Worm (Caenorhabditis elegans) whole organism, young adult: ENCODE data around the gene irg-7.
A peak's percentile ranks its signal among the peaks of the same experiment; 100 is the strongest.

ENCODE experiments used
- C06A6.2 ChIP-seq: fragments of 200-800 bp; sonication (Bioruptor generic); conservative IDR thresholded peaks from 2 replicates; pipeline ENCODE4 v1.3.6; 2022; ENCODE audit warnings: missing genetic modification characterization, missing compliant biosample characterization
- C17E4.6 ChIP-seq: fragments of 200-800 bp; sonication (Bioruptor generic); IDR thresholded peaks from 2 replicates; pipeline ENCODE4 v1.3.6; 2022; ENCODE audit warnings: missing genetic modification reagents, missing genetic modification characterization, missing compliant biosample characterization
- F39B2.1 ChIP-seq: fragments of 200-800 bp; sonication (Bioruptor generic); IDR thresholded peaks from 2 replicates; pipeline ENCODE4 v1.3.6; 2022; ENCODE audit warnings: missing genetic modification reagents, missing genetic modification characterization, missing compliant biosample characterization
- F57A8.1 ChIP-seq: fragments of 200-800 bp; sonication (Bioruptor generic); optimal IDR thresholded peaks from 2 replicates; lab custom pipeline; 2018; ENCODE audit warnings: mild to moderate bottlenecking, missing genetic modification characterization, moderate library complexity, missing compliant biosample characterization
- K12H6.12 ChIP-seq: fragments of 200-800 bp; sonication (Bioruptor generic); optimal IDR thresholded peaks from 2 replicates; lab custom pipeline; 2018; ENCODE audit warnings: mild to moderate bottlenecking, missing genetic modification characterization, missing compliant biosample characterization
- T26A5.8 ChIP-seq: sonication (generic microtip); optimal IDR thresholded peaks from 2 replicates; lab custom pipeline; 2016; ENCODE audit warnings: missing genetic modification characterization, missing compliant biosample characterization
- Y79H2A.3 ChIP-seq: fragments of 200-800 bp; sonication (Bioruptor generic); conservative IDR thresholded peaks from 2 replicates; pipeline ENCODE4 v1.3.6; 2022; ENCODE audit warnings: missing genetic modification reagents, missing genetic modification characterization, missing compliant biosample characterization
- ZK185.1 ChIP-seq: sonication (generic microtip); optimal IDR thresholded peaks from 2 replicates; lab custom pipeline; 2016; ENCODE audit warnings: mild to moderate bottlenecking, missing genetic modification characterization, missing compliant biosample characterization; ENCODE audit not compliant: poor library complexity, severe bottlenecking
- aptf-3 ChIP-seq: fragments of 200-800 bp; sonication (Bioruptor generic); IDR thresholded peaks from 2 replicates; pipeline ENCODE4 v1.3.6; 2022; ENCODE audit warnings: missing genetic modification characterization, missing compliant biosample characterization
- athp-1 ChIP-seq: sonication (generic microtip); optimal IDR thresholded peaks from 2 replicates; lab custom pipeline; 2017; ENCODE audit warnings: mild to moderate bottlenecking, missing genetic modification characterization, missing compliant biosample characterization
- attf-3 ChIP-seq: fragments of 200-800 bp; sonication (Bioruptor generic); conservative IDR thresholded peaks from 2 replicates; pipeline ENCODE4 v1.3.6; 2022; ENCODE audit warnings: missing genetic modification reagents, missing genetic modification characterization, missing compliant biosample characterization
- bed-1 ChIP-seq: fragments of 200-800 bp; sonication (Bioruptor generic); IDR thresholded peaks from 2 replicates; pipeline ENCODE4 v1.3.6; 2022; ENCODE audit warnings: missing genetic modification reagents, missing genetic modification characterization, missing compliant biosample characterization
- chd-7 ChIP-seq: sonication (generic microtip); optimal IDR thresholded peaks from 2 replicates; lab custom pipeline; 2016; ENCODE audit warnings: mild to moderate bottlenecking, missing genetic modification characterization, moderate library complexity, missing compliant biosample characterization
- dox-1 ChIP-seq: fragments of 200-800 bp; sonication (Bioruptor generic); IDR thresholded peaks from 2 replicates; pipeline ENCODE4 v1.3.6; 2022; ENCODE audit warnings: missing genetic modification reagents, missing genetic modification characterization, missing compliant biosample characterization
- egl-18 ChIP-seq: fragments of 200-800 bp; sonication (Bioruptor generic); IDR thresholded peaks from 2 replicates; pipeline ENCODE4 v1.3.6; 2022; ENCODE audit warnings: missing genetic modification reagents, missing genetic modification characterization, missing compliant biosample characterization
- egl-44 ChIP-seq: fragments of 200-800 bp; sonication (Bioruptor generic); IDR thresholded peaks from 2 replicates; pipeline ENCODE4 v1.3.6; 2022; ENCODE audit warnings: missing genetic modification reagents, missing genetic modification characterization, missing compliant biosample characterization
- ets-4 ChIP-seq: fragments of 200-800 bp; sonication (Bioruptor generic); optimal IDR thresholded peaks from 2 replicates; lab custom pipeline; 2018; ENCODE audit warnings: mild to moderate bottlenecking, missing genetic modification characterization, missing compliant biosample characterization
- gei-17 ChIP-seq: fragments of 200-800 bp; sonication (Bioruptor generic); optimal IDR thresholded peaks from 2 replicates; lab custom pipeline; 2018; ENCODE audit warnings: mild to moderate bottlenecking, missing genetic modification characterization, missing compliant biosample characterization
- hlh-12 ChIP-seq: sonication (generic microtip); optimal IDR thresholded peaks from 2 replicates; lab custom pipeline; 2016; ENCODE audit warnings: missing genetic modification characterization, missing compliant biosample characterization
- lag-1 ChIP-seq: fragments of 200-800 bp; sonication (Bioruptor generic); IDR thresholded peaks from 2 replicates; pipeline ENCODE4 v1.3.6; 2022; ENCODE audit warnings: missing genetic modification reagents, missing genetic modification characterization, missing compliant biosample characterization
- let-526 ChIP-seq: fragments of 200-800 bp; sonication (Bioruptor generic); IDR thresholded peaks from 2 replicates; pipeline ENCODE4 v1.3.6; 2022; ENCODE audit warnings: missing genetic modification reagents, missing genetic modification characterization, missing compliant biosample characterization
- lin-26 ChIP-seq: fragments of 200-800 bp; sonication (Bioruptor generic); IDR thresholded peaks from 2 replicates; pipeline ENCODE4 v1.3.6; 2022; ENCODE audit warnings: missing genetic modification reagents, missing genetic modification characterization, missing compliant biosample characterization
- lin-35 ChIP-seq, 3 experiments: fragments of 150-350 bp in 2 of 3; sonication (generic microtip) in 1 of 3; optimal IDR thresholded peaks; 2 replicates each; lab custom pipeline; 2014 to 2018; ENCODE audit warnings: missing biosample characterization in 3 of 3, missing genetic modification characterization in 3 of 3, missing genetic modification reagents in 3 of 3
- lin-54 ChIP-seq: fragments of 200-800 bp; sonication (Bioruptor generic); optimal IDR thresholded peaks from 2 replicates; lab custom pipeline; 2018; ENCODE audit warnings: mild to moderate bottlenecking, missing genetic modification characterization, missing compliant biosample characterization
- madf-10 ChIP-seq: sonication (generic microtip); optimal IDR thresholded peaks from 2 replicates; lab custom pipeline; 2016; ENCODE audit warnings: mild to moderate bottlenecking, missing genetic modification characterization, missing compliant biosample characterization
- madf-6 ChIP-seq: fragments of 200-800 bp; sonication (Bioruptor generic); IDR thresholded peaks from 2 replicates; pipeline ENCODE4 v1.3.6; 2022; ENCODE audit warnings: missing genetic modification reagents, missing genetic modification characterization, missing compliant biosample characterization
- madf-8 ChIP-seq: fragments of 200-800 bp; sonication (Bioruptor generic); conservative IDR thresholded peaks from 2 replicates; pipeline ENCODE4 v1.3.6; 2022; ENCODE audit warnings: missing genetic modification reagents, missing genetic modification characterization, missing compliant biosample characterization
- mel-28 ChIP-seq: sonication (generic microtip); optimal IDR thresholded peaks from 2 replicates; lab custom pipeline; 2016; ENCODE audit warnings: borderline replicate concordance, mild to moderate bottlenecking, missing genetic modification characterization, missing compliant biosample characterization
- nhr-80 ChIP-seq: sonication (generic microtip); optimal IDR thresholded peaks from 2 replicates; lab custom pipeline; 2016; ENCODE audit warnings: missing genetic modification characterization, missing compliant biosample characterization
- nhr-90 ChIP-seq: sonication (generic microtip); optimal IDR thresholded peaks from 2 replicates; lab custom pipeline; 2016; ENCODE audit warnings: missing genotype, mild to moderate bottlenecking, missing genetic modification characterization, missing compliant biosample characterization
- repo-1 ChIP-seq: sonication (generic microtip); optimal IDR thresholded peaks from 2 replicates; lab custom pipeline; 2017; ENCODE audit warnings: mild to moderate bottlenecking, missing genetic modification characterization, missing compliant biosample characterization
- rpc-1 ChIP-seq, 2 experiments: fragments of 150-350 bp in 1 of 2; sonication (generic microtip) in 1 of 2; optimal IDR thresholded peaks; 2 replicates each; lab custom pipeline; 2014 to 2018; ENCODE audit warnings: missing biosample characterization in 1 of 2, missing genetic modification characterization in 1 of 2, missing genetic modification reagents in 1 of 2, missing genotype in 1 of 2
- sdz-38 ChIP-seq: sonication (generic microtip); optimal IDR thresholded peaks from 2 replicates; lab custom pipeline; 2016; ENCODE audit warnings: missing genotype, missing genetic modification characterization, missing compliant biosample characterization
- snpc-1.1 ChIP-seq: sonication (generic microtip); optimal IDR thresholded peaks from 2 replicates; lab custom pipeline; 2017; ENCODE audit warnings: missing genetic modification characterization, mild to moderate bottlenecking, missing compliant biosample characterization, antibody characterized with exemption, moderate library complexity, missing genotype, missing genetic modification reagents; ENCODE audit not compliant: insufficient read depth
- snpc-3.4 ChIP-seq: sonication (generic microtip); optimal IDR thresholded peaks from 2 replicates; lab custom pipeline; 2017; ENCODE audit warnings: missing genetic modification characterization, mild to moderate bottlenecking, missing compliant biosample characterization, antibody characterized with exemption, moderate library complexity, missing genotype, missing genetic modification reagents
- sptf-2 ChIP-seq: fragments of 200-800 bp; sonication (Bioruptor generic); optimal IDR thresholded peaks from 2 replicates; lab custom pipeline; 2018; ENCODE audit warnings: mild to moderate bottlenecking, missing genetic modification characterization, missing compliant biosample characterization
- tbx-9 ChIP-seq: sonication (generic microtip); optimal IDR thresholded peaks from 2 replicates; lab custom pipeline; 2016; ENCODE audit warnings: borderline replicate concordance, missing genetic modification characterization, inconsistent platforms, missing compliant biosample characterization
- tlf-1 ChIP-seq: fragments of 200-800 bp; sonication (Bioruptor generic); optimal IDR thresholded peaks from 2 replicates; lab custom pipeline; 2018; ENCODE audit warnings: mild to moderate bottlenecking, missing genetic modification characterization, missing compliant biosample characterization
- zfh-2 ChIP-seq: fragments of 200-800 bp; sonication (Bioruptor generic); conservative IDR thresholded peaks from 2 replicates; pipeline ENCODE4 v1.3.6; 2022; ENCODE audit warnings: missing genetic modification reagents, missing genetic modification characterization, missing compliant biosample characterization
- ztf-18 ChIP-seq: sonication (generic microtip); optimal IDR thresholded peaks from 2 replicates; lab custom pipeline; 2016; ENCODE audit warnings: missing genotype, mild to moderate bottlenecking, missing genetic modification characterization, missing compliant biosample characterization
- ztf-26 ChIP-seq: sonication (generic microtip); optimal IDR thresholded peaks from 2 replicates; lab custom pipeline; 2017; ENCODE audit warnings: missing genetic modification characterization, missing compliant biosample characterization

irg-7 gene

DNA sequence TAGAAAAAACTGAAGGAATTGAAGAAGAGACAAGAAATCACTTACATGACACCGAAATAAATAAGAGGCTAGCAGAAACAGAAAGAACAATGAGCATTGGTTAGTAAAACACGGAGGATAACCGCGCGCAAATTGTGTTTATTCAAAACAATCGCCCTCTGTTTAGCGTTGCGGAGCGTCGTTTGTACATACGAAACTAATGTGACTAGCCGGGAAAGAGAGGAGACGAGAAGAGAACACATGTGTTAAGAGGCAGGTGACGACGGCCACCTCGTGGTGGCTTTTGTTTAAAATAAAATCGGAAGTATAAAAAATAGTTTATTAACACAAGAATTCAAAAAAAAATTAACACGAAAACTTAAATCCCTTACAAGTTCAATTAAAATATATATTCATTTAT lies 2.4 kb upstream of the irg-7 start, which contains the start of gene F40F4.7 (continued):
- TF ChIP-seq ztf-18 (tag; lab: Kevin White, UChicago) (no peak), ztf-26 (tag; lab: Kevin White, UChicago) (no peak), madf-10 (tag; lab: Kevin White, UChicago) (peak; percentile 3), lin-35 (GFP tag; optimal IDR thresholded peaks at IDR 0.05; lab: Kevin White, UChicago) (no peak), lin-26 (GFP tag; lab: Robert Waterston, UW) (no peak), hlh-12 (tag; lab: Kevin White, UChicago) (no peak), attf-3 (peak; percentile 91), rpc-1 (optimal IDR thresholded peaks at IDR 0.05; lab: Kevin White, UChicago) (no peak), rpc-1 (tag; optimal IDR thresholded peaks at IDR 0.05; lab: Kevin White, UChicago) (no peak)

ce11 chrX:3244402-3244801 lies 966 bp upstream of the irg-7 start:
- TF ChIP-seq nhr-80 (tag; lab: Kevin White, UChicago): peak; percentile 18
- TF ChIP-seq bed-1 (GFP tag; lab: Robert Waterston, UW): no peak
- no peak for TF ChIP-seq K12H6.12 (tag; lab: Kevin White, UChicago)

ce11 chrX:3235358-3235816 lies 8.0 kb downstream of the irg-7 start, which contains the start of gene F28B4.3:
Gene F28B4.3 (minus strand): TSS chrX:3235408.
- TF ChIP-seq tbx-9 (tag; lab: Kevin White, UChicago): no peak
- TF ChIP-seq ZK185.1 (tag; lab: Kevin White, UChicago): no peak
- TF ChIP-seq athp-1 (tag; lab: Kevin White, UChicago): no peak
- no peak for TF ChIP-seq C17E4.6
- TF ChIP-seq repo-1: peak; percentile 78
- no peak for TF ChIP-seq nhr-90 (tag; lab: Kevin White, UChicago)
- no peak for TF ChIP-seq F39B2.1 (GFP tag; lab: Robert Waterston, UW)
- TF ChIP-seq madf-6 (GFP tag; lab: Robert Waterston, UW): no peak
- no peak for TF ChIP-seq sptf-2
- TF ChIP-seq let-526: no peak
- TF ChIP-seq snpc-3.4: no peak
- TF ChIP-seq lin-54 (GFP tag; lab: Kevin White, UChicago): no peak
- TF ChIP-seq egl-18 (GFP tag; lab: Robert Waterston, UW): no peak
- TF ChIP-seq madf-8 (GFP tag; lab: Robert Waterston, UW): no peak
- no peak for TF ChIP-seq zfh-2 (GFP tag; lab: Robert Waterston, UW)
- no peak for TF ChIP-seq gei-17 (GFP tag; lab: Kevin White, UChicago)
- TF ChIP-seq F57A8.1: no peak
- no peak for TF ChIP-seq sdz-38
- TF ChIP-seq aptf-3: no peak
- no peak for TF ChIP-seq lag-1 (GFP tag; lab: Robert Waterston, UW)
- no peak for TF ChIP-seq T26A5.8 (tag; lab: Kevin White, UChicago)
- 0 out of 2 replicates have a peak, but pooled peaks have one; percentile 27 for TF ChIP-seq dox-1 (GFP tag; lab: Robert Waterston, UW)
- TF ChIP-seq snpc-1.1: no peak
- peak; percentile 54 for TF ChIP-seq ets-4 (GFP tag; lab: Kevin White, UChicago)
- TF ChIP-seq C06A6.2 (GFP tag; lab: Robert Waterston, UW): no peak
- TF ChIP-seq chd-7 (tag; lab: Kevin White, UChicago): no peak
- peak; percentile 96 for TF ChIP-seq nhr-80 (tag; lab: Kevin White, UChicago)
- no peak for TF ChIP-seq mel-28 (tag; lab: Kevin White, UChicago)
- TF ChIP-seq Y79H2A.3 (GFP tag; lab: Robert Waterston, UW): no peak
- TF ChIP-seq egl-44 (GFP tag; lab: Robert Waterston, UW): no peak
- no peak for TF ChIP-seq tlf-1 (GFP tag; lab: Kevin White, UChicago)
- TF ChIP-seq, all 124 proteins: peak for 4
